Worm (Caenorhabditis elegans): ENCODE data around the gene K03B4.8.

ce11 chrV:4649649-4650384, 24.6 kb downstream of the K03B4.8 start:
- TF ChIP-seq lsy-2 (tag; optimal IDR thresholded peaks at IDR 0.05) (no peak), ama-1 (optimal IDR thresholded peaks at IDR 0.05) (no peak)

Data from whole organism, L4 larva.